Fruit fly (Drosophila melanogaster) whole organism, wandering third instar larva: Measurements from ENCODE around the gene Cyp9f2.

Source experiments
- Hr83 ChIP-seq: fragments of 200-300 bp; sonication (Bioruptor generic); optimal IDR thresholded peaks from 2 replicates; lab custom pipeline; 2016; ENCODE audit warnings: missing biosample characterization, mild to moderate bottlenecking, missing genetic modification characterization, moderate library complexity; ENCODE audit not compliant: poor library complexity, severe bottlenecking
- N ChIP-seq: fragments of >200 bp; optimal IDR thresholded peaks from 2 replicates; lab custom pipeline; 2018; ENCODE audit warnings: missing biosample characterization, missing external identifiers, missing genetic modification characterization
- Rel ChIP-seq, 2 experiments: fragments of 200-800 bp; sonication (Bioruptor generic) in 1 of 2; optimal IDR thresholded peaks; 2 replicates in 1 of 2; 3 replicates in 1 of 2; lab custom pipeline; 2016 to 2019; ENCODE audit warnings: mild to moderate bottlenecking in 2 of 2, missing biosample characterization in 2 of 2, missing genetic modification characterization in 2 of 2, moderate library complexity in 1 of 2
- dsf ChIP-seq: sonication (Bioruptor generic); optimal IDR thresholded peaks from 2 replicates; lab custom pipeline; 2016; ENCODE audit warnings: missing biosample characterization, missing genetic modification characterization, borderline replicate concordance
- ey ChIP-seq: fragments of 200-800 bp; sonication (Bioruptor generic); optimal IDR thresholded peaks from 2 replicates; lab custom pipeline; 2016; ENCODE audit warnings: missing biosample characterization, missing genetic modification characterization

- TF ChIP-seq Rel (GFP tag; optimal IDR thresholded peaks at IDR 0.05; lab: Kevin White, UChicago) = no peak
- TF ChIP-seq Rel (tag; optimal IDR thresholded peaks at IDR 0.05; lab: Kevin White, UChicago) = no peak
- TF ChIP-seq dsf = no peak
- TF ChIP-seq ey (GFP tag; lab: Kevin White, UChicago) = no peak
- no peak for TF ChIP-seq N (GFP tag; lab: Kevin White, UChicago)
- no peak for TF ChIP-seq Hr83 (GFP tag; lab: Kevin White, UChicago)
Measured at dm6 chr3R:12361962-12362497, 43.8 kb downstream of the Cyp9f2 start.
